Worm (Caenorhabditis elegans) whole organism, L1 larva: ENCODE measurements around the gene Y49E10.10.

Experiments used
- dpl-1 ChIP-seq, 3 experiments: fragments of 150-350 bp in 2 of 3; sonication (generic microtip) in 1 of 3; optimal IDR thresholded peaks; 2 replicates each; lab custom pipeline; 2014 to 2017; ENCODE audit warnings: missing biosample characterization in 3 of 3, missing genetic modification characterization in 3 of 3, missing genetic modification reagents in 3 of 3
- efl-1 ChIP-seq, 4 experiments: fragments of 150-350 bp; optimal IDR thresholded peaks in 3 of 4; peaks in 1 of 4; 1 replicate in 1 of 4; 2 replicates in 3 of 4; lab custom pipeline; 2014; ENCODE audit warnings: missing biosample characterization in 2 of 4, missing genetic modification characterization in 2 of 4, missing genetic modification reagents in 2 of 4
- lin-35 ChIP-seq, 2 experiments: fragments of 150-350 bp; optimal IDR thresholded peaks; 2 replicates each; lab custom pipeline; 2014; ENCODE audit warnings: missing biosample characterization in 2 of 2, missing genetic modification characterization in 2 of 2, missing genetic modification reagents in 2 of 2
- lsy-2 ChIP-seq, 2 experiments: fragments of 150-350 bp; optimal IDR thresholded peaks; 2 replicates each; lab custom pipeline; 2014; ENCODE audit warnings: missing biosample characterization in 2 of 2, missing genetic modification characterization in 2 of 2

Gene Y49E10.10

DNA sequence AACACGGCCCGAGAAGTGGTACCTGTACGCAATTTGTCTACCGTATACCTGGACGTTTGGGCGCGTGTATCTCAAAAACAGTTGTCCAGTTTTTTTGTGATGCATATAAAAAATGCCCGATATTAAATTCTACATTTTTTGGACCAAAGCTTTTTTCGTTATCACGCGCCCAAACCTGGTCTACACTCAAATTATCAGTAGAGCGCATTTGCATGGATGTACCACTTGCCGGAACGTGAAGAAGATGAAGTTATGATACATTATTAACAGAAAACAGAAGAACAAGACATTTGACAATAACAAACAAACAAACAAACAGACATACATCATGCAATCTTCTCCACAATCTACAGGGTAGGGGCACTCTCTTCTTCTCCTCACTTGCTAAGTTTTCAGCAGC, 52.3 kb downstream of the Y49E10.10 start:
- TF ChIP-seq lsy-2 (tag; optimal IDR thresholded peaks at IDR 0.05; lab: Kevin White, UChicago) (peak in 1 of 2 experiments; percentile 56), dpl-1 (GFP tag; optimal IDR thresholded peaks at IDR 0.05; lab: Kevin White, UChicago) (peak in 2 of 3 experiments; percentile 24 to 55), efl-1 (optimal IDR thresholded peaks at IDR 0.05; lab: Kevin White, UChicago) (peak; percentile 8 to 45), efl-1 (GFP tag; optimal IDR thresholded peaks at IDR 0.05 in 1 of 2; lab: Kevin White, UChicago) (peak; percentile 39 to 86), lin-35 (GFP tag; optimal IDR thresholded peaks at IDR 0.05; lab: Kevin White, UChicago) (peak; percentile 11 to 61)
